Fruit fly (Drosophila melanogaster) Kc167 (cell line): ENCODE data around the gene Proc-R.

Experiments used
- Myc ChIP-seq: fragments of >200 bp; optimal IDR thresholded peaks from 2 replicates; lab custom pipeline; 2017; ENCODE audit warnings: missing external identifiers
- Sin3A ChIP-seq: fragments of >200 bp; optimal IDR thresholded peaks from 2 replicates; lab custom pipeline; 2018; ENCODE audit warnings: missing external identifiers
- h ChIP-seq: fragments of >200 bp; optimal IDR thresholded peaks from 3 replicates; lab custom pipeline; 2018; ENCODE audit warnings: missing external identifiers
- insv ChIP-seq: fragments of >200 bp; optimal IDR thresholded peaks from 3 replicates; lab custom pipeline; 2018; ENCODE audit warnings: missing external identifiers
- psq ChIP-seq: fragments of >200 bp; optimal IDR thresholded peaks from 2 replicates; lab custom pipeline; 2017; ENCODE audit warnings: missing external identifiers
- ttk ChIP-seq: sonication (Bioruptor generic); optimal IDR thresholded peaks from 2 replicates; lab custom pipeline; 2017; ENCODE audit warnings: missing external identifiers

DNA sequence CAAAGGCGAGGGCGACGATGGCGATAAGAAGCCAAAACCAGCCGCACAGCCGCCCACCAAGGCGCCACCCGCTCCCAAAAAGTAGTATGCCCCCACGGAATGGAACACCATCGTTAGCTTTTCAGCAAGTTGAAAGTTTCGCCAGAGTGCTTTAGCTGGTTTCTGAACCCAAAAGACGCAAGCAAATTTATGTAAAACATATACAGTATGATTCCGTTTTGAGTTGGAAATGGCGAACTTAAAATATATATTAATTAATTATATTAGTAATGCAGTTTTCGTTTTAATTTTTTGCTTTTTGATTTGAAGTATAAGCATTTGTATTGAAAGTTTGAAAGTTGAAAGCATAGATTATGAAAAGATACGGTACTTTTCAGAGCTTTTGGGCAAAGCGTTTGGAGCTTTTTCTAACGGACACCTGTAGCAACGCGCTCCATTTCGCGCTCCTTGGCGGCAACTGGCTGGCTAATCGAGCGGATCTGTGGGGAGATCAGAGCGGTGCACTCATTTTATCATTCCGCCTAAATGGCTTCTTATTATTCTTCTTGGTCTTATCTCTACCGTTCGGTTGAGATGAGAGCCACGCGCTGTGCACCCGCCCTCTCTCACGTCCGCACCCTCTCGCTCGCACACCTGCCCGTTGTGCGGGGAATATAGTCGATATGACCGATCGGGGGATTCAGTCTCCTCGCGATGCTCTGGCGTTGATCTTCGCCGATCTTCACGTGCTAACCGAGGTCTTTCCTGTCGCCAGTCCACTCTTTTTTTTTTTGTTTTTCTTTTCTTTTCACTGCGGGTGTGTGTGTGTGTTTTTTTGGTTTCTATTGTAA, at the start of gene Proc-R:
- TF ChIP-seq Myc (lab: Kevin White, UChicago) (no peak), psq (lab: Kevin White, UChicago) (no peak), h (lab: Kevin White, UChicago) (no peak), Sin3A (lab: Kevin White, UChicago) (no peak), ttk (no peak), insv (lab: Kevin White, UChicago) (no peak)
